Fruit fly (Drosophila melanogaster): ENCODE results near the gene Gal.
A peak's percentile ranks its signal among the peaks of the same experiment; 100 is the strongest.

Gene Gal

DNA sequence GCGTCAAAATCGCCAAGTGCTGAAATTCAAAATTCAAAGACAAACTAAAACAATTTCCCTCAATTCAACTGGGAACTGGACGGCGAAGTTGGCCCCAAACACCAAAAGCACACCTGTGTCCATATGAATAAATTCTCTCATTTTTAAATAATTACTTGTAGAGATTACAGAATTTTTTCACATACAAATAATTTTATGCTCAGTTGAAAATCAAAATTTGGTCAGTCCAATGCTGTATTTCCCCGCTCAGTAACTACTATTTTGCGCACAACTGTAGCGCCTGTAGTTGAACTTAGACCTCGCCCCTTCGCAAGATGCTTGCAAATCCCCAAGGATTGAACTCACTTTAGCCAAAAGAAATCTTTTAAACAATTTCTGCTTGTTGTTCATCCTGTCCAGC is 22.1 kb upstream of the Gal start (continued):
- TF ChIP-seq az2 (GFP tag; optimal IDR thresholded peaks at IDR 0.05) (peak; percentile 6), E2f2 (GFP tag; IDR thresholded peaks at IDR 0.05) (0 out of 2 replicates have a peak, but pooled peaks have one; percentile 11), CG30403 (GFP tag; optimal IDR thresholded peaks at IDR 0.05) (peak; percentile 5), Aef1 (GFP tag; IDR thresholded peaks at IDR 0.05) (peak; percentile 32; the same call in 2 of the 3 replicates), CG13624 (GFP tag; optimal IDR thresholded peaks at IDR 0.05) (no peak), CG4730 (GFP tag; IDR thresholded peaks at IDR 0.05) (0 out of 2 replicates have a peak, but pooled peaks have one; percentile 15), CG7839 (tag; optimal IDR thresholded peaks at IDR 0.05) (peak; percentile 27), row (GFP tag; IDR thresholded peaks at IDR 0.05) (peak; percentile 61), CG11695 (GFP tag; IDR thresholded peaks at IDR 0.05) (0 out of 3 replicates have a peak, but pooled peaks have one; percentile 27), CG11696 (GFP tag; IDR thresholded peaks at IDR 0.05) (0 out of 2 replicates have a peak, but pooled peaks have one; percentile 34), unpg (GFP tag; optimal IDR thresholded peaks at IDR 0.05) (peak; percentile 10)

DNA sequence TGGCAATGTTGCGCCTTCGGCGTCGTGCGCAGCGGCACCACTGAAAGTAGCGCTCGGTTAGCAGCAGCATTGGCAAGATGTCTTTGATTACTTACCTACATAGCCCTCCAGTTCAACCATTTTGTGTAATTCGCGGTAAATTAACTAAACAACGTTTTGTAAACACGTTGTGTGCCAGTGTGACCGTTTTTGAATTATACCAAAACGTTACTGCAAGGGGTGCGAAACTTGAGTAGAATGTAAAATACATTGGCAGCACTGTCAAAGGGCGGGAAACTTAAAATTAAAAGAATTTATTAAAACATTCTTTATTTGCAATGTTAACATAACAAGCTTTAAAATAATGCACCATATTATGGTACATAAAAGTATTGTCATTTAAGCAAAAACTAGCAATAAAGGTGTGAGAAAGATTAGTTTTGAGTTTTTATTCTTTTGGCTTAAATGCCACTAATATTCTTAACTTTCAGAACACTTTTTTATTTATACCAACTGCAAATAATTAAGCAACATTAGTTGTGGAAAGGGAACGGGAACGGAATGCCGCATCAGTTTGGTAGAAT is 17.8 kb upstream of the Gal start, which contains the start of gene CG9107:
CG9107 (minus strand) TSS at position 195 of the 563 bp plus-strand sequence.
- TF ChIP-seq CG17359 (tag; optimal IDR thresholded peaks at IDR 0.05) (peak; percentile 3), Atf-2 (GFP tag; optimal IDR thresholded peaks at IDR 0.05) (no peak), CG11504 (tag; optimal IDR thresholded peaks at IDR 0.05) (peak; percentile 0), vvl (GFP tag; IDR thresholded peaks at IDR 0.05) (no peak), CG18476 (GFP tag; optimal IDR thresholded peaks at IDR 0.05) (no peak), CG1529 (GFP tag; optimal IDR thresholded peaks at IDR 0.05) (no peak), CG3847 (GFP tag; IDR thresholded peaks at IDR 0.05) (peak; percentile 24; the same call in 1 of the 2 replicates), BEAF-32 (GFP tag; optimal IDR thresholded peaks at IDR 0.05) (peak; percentile 10), bsh (GFP tag; optimal IDR thresholded peaks at IDR 0.05) (no peak), CG14860 (GFP tag; IDR thresholded peaks at IDR 0.05; ENCODE audit: partially characterized antibody) (0 out of 3 replicates have a peak, but pooled peaks have one; percentile 11), ewg (GFP tag; optimal IDR thresholded peaks at IDR 0.05) (no peak), CG6254 (GFP tag; optimal IDR thresholded peaks at IDR 0.05) (no peak), ara (GFP tag; IDR thresholded peaks at IDR 0.05) (no peak), YL-1 (GFP tag; optimal IDR thresholded peaks at IDR 0.05) (peak; percentile 25), CG31365 (tag; optimal IDR thresholded peaks at IDR 0.05) (no peak), pita (GFP tag; optimal IDR thresholded peaks at IDR 0.05) (peak; percentile 28), slp2 (GFP tag; optimal IDR thresholded peaks at IDR 0.05) (no peak), Sin3A (optimal IDR thresholded peaks at IDR 0.05) (peak; percentile 29), CG10267 (tag; optimal IDR thresholded peaks at IDR 0.05) (peak; percentile 34), NC2β (GFP tag; optimal IDR thresholded peaks at IDR 0.05) (no peak), CG3281 (GFP tag; optimal IDR thresholded peaks at IDR 0.05) (no peak), stwl (tag; optimal IDR thresholded peaks at IDR 0.05) (peak; percentile 81), unpg (GFP tag; optimal IDR thresholded peaks at IDR 0.05) (no peak), CG9876 (GFP tag; optimal IDR thresholded peaks at IDR 0.05) (no peak), CG2129 (GFP tag; IDR thresholded peaks at IDR 0.05; ENCODE audit: partially characterized antibody) (no peak), tll (GFP tag; optimal IDR thresholded peaks at IDR 0.05) (no peak), ind (GFP tag; optimal IDR thresholded peaks at IDR 0.05) (no peak), CG9215 (GFP tag; IDR thresholded peaks at IDR 0.05) (no peak), CG7745 (tag; optimal IDR thresholded peaks at IDR 0.05) (no peak), az2 (GFP tag; optimal IDR thresholded peaks at IDR 0.05) (no peak), zen2 (GFP tag; IDR thresholded peaks at IDR 0.05; ENCODE audit: partially characterized antibody) (no peak), CG6654 (GFP tag; optimal IDR thresholded peaks at IDR 0.05) (no peak), CHES-1-like (GFP tag; optimal IDR thresholded peaks at IDR 0.05) (peak; percentile 32), Dref (GFP tag; IDR thresholded peaks at IDR 0.05) (no peak), CG32767 (GFP tag; IDR thresholded peaks at IDR 0.05) (no peak), Rfx (GFP tag; IDR thresholded peaks at IDR 0.05) (no peak), knrl (GFP tag; IDR thresholded peaks at IDR 0.05; ENCODE audit: partially characterized antibody) (peak; percentile 43; the same call in 1 of the 3 replicates), pzg (GFP tag; optimal IDR thresholded peaks at IDR 0.05) (peak; percentile 92), CG6689 (GFP tag; IDR thresholded peaks at IDR 0.05) (no peak), CG11695 (GFP tag; IDR thresholded peaks at IDR 0.05) (no peak)

Data from whole organism, embryonic.